Fruit fly (Drosophila melanogaster) whole organism, prepupa: ENCODE measurements around the gene Rpn11.

ENCODE experiments used
- Hr4 ChIP-seq: fragments of 200-800 bp; sonication (Bioruptor generic); optimal IDR thresholded peaks from 3 replicates; lab custom pipeline; 2016; ENCODE audit warnings: missing biosample characterization, missing genetic modification characterization
- esn ChIP-seq: fragments of 200-800 bp; sonication (Bioruptor generic); optimal IDR thresholded peaks from 2 replicates; lab custom pipeline; 2016; ENCODE audit warnings: missing biosample characterization, mild to moderate bottlenecking, missing genetic modification characterization, moderate library complexity
- fd85E ChIP-seq: fragments of 200-800 bp; sonication (Bioruptor generic); optimal IDR thresholded peaks from 3 replicates; lab custom pipeline; 2016; ENCODE audit warnings: missing biosample characterization, missing genetic modification characterization
- net ChIP-seq: fragments of 200-800 bp; sonication (Bioruptor generic); optimal IDR thresholded peaks from 3 replicates; lab custom pipeline; 2016; ENCODE audit warnings: missing biosample characterization, missing genetic modification characterization
- ss ChIP-seq, 2 experiments: fragments of 200-800 bp; sonication (Bioruptor generic); optimal IDR thresholded peaks; 2 replicates in 1 of 2; 3 replicates in 1 of 2; lab custom pipeline; 2017 to 2018; ENCODE audit warnings: mild to moderate bottlenecking in 2 of 2, missing biosample characterization in 2 of 2, missing genetic modification characterization in 2 of 2, moderate library complexity in 1 of 2
- topi ChIP-seq: fragments of 200-800 bp; sonication (Bioruptor generic); optimal IDR thresholded peaks from 3 replicates; lab custom pipeline; 2016; ENCODE audit warnings: missing biosample characterization, missing genetic modification characterization

- no peak for TF ChIP-seq ss (GFP tag; optimal IDR thresholded peaks at IDR 0.05; lab: Kevin White, UChicago)
- TF ChIP-seq net (GFP tag; lab: Kevin White, UChicago), result no peak
- TF ChIP-seq esn (GFP tag; lab: Kevin White, UChicago), result no peak
- no peak for TF ChIP-seq Hr4 (GFP tag; lab: Kevin White, UChicago)
- no peak for TF ChIP-seq fd85E (GFP tag; lab: Kevin White, UChicago)
- TF ChIP-seq topi (GFP tag; lab: Kevin White, UChicago), result no peak
These were observed 35.9 kb upstream of the Rpn11 start for dm6 chr2L:5095350-5095962.
